Worm (Caenorhabditis elegans) whole organism, L1 larva: ENCODE measurements around the gene ZK616.65.

ENCODE experiments used
- C16A3.4 ChIP-seq: fragments of 150-350 bp; optimal IDR thresholded peaks from 2 replicates; lab custom pipeline; 2014; ENCODE audit warnings: missing biosample characterization, missing genetic modification characterization
- aly-2 ChIP-seq: fragments of 150-350 bp; optimal IDR thresholded peaks from 2 replicates; lab custom pipeline; 2014; ENCODE audit warnings: missing biosample characterization, missing genetic modification characterization
- elt-3 ChIP-seq, 6 experiments: fragments of 150-350 bp in 1 of 6; sonication (generic microtip); optimal IDR thresholded peaks; 2 replicates each; lab custom pipeline; 2017 to 2018; ENCODE audit warnings: missing biosample characterization in 6 of 6, missing genetic modification characterization in 6 of 6, inconsistent platforms in 1 of 6
- fos-1 ChIP-seq: fragments of 150-350 bp; optimal IDR thresholded peaks from 2 replicates; lab custom pipeline; 2014; ENCODE audit warnings: missing biosample characterization, missing genetic modification characterization
- nhr-28 ChIP-seq: fragments of 150-350 bp; optimal IDR thresholded peaks from 2 replicates; lab custom pipeline; 2014; ENCODE audit warnings: missing biosample characterization, missing genetic modification characterization
- rnt-1 ChIP-seq: sonication (generic microtip); optimal IDR thresholded peaks from 2 replicates; lab custom pipeline; 2016; ENCODE audit warnings: mild to moderate bottlenecking, missing genetic modification characterization, moderate library complexity, missing compliant biosample characterization
- snpc-4 ChIP-seq: fragments of 150-350 bp; optimal IDR thresholded peaks from 2 replicates; lab custom pipeline; 2014; ENCODE audit warnings: missing biosample characterization, missing genetic modification characterization
- unc-62 ChIP-seq: fragments of 150-350 bp; optimal IDR thresholded peaks from 2 replicates; lab custom pipeline; 2014; ENCODE audit warnings: missing biosample characterization, missing genetic modification reagents, missing genetic modification characterization
- xbp-1 ChIP-seq: sonication (generic microtip); optimal IDR thresholded peaks from 2 replicates; lab custom pipeline; 2016; ENCODE audit warnings: missing genetic modification characterization, missing compliant biosample characterization

DNA sequence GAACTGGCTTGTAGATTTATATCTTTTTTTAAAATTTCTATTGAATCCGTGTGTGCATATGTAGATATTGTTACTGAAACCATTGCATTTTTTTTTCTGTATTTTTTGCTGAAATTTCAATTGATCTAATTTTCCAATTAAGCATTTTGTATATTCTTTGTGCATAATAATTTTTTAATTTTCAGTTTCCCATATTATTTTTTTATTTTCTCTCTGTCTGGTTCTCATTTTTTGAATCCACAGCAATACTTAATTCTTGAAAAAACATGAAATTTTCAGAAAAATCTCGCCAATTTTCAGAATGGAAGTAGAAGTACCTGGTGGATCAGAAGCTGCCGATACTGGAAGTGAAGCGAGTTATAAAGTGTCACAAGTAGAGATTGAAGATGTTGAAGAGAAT is 44.5 kb downstream of the ZK616.65 start, which contains the start of gene sand-1:
- TF ChIP-seq aly-2 (no peak), unc-62 (GFP tag; lab: Kevin White, UChicago) (no peak), xbp-1 (tag; lab: Kevin White, UChicago) (no peak), nhr-28 (tag; lab: Kevin White, UChicago) (no peak), rnt-1 (tag; lab: Kevin White, UChicago) (no peak), C16A3.4 (no peak), elt-3 (tag; optimal IDR thresholded peaks at IDR 0.05; lab: Kevin White, UChicago) (no peak), fos-1 (tag; lab: Kevin White, UChicago) (no peak), snpc-4 (tag; lab: Kevin White, UChicago) (no peak)
